In genomic region chrX:3199249-3199648, ce11 we compare ENCODE assay signal across 4 worm cellular contexts.
TF ChIP-seq lines count a peak whose summit lies in the region.

TSS of gene fax-1 (minus strand) at chrX:3199349.

TF ChIP-seq in whole organism, L3 larva, 47 proteins besides CTCF, POLR2A, EP300 and RAD21:
- TF ChIP-seq eor-1 (tag; optimal IDR thresholded peaks at IDR 0.05; lab: Kevin White, UChicago) (no peak), nhr-28 (tag; optimal IDR thresholded peaks at IDR 0.05; lab: Kevin White, UChicago) (no peak), nfya-1 (tag; optimal IDR thresholded peaks at IDR 0.05; lab: Kevin White, UChicago; ENCODE audit: insufficient read depth) (peak; percentile 53), nhr-77 (tag; optimal IDR thresholded peaks at IDR 0.05; lab: Kevin White, UChicago) (no peak), unc-62 (GFP tag; optimal IDR thresholded peaks at IDR 0.05; lab: Kevin White, UChicago) (no peak)

TF ChIP-seq in whole organism, late embryonic, 69 proteins besides CTCF, POLR2A, EP300 and RAD21:
- no peak for TF ChIP-seq ceh-31 (tag; optimal IDR thresholded peaks at IDR 0.05; lab: Kevin White, UChicago)
- TF ChIP-seq unc-42 (tag; optimal IDR thresholded peaks at IDR 0.05; lab: Kevin White, UChicago) = peak; percentile 7
- no peak for TF ChIP-seq hlh-30 (tag; optimal IDR thresholded peaks at IDR 0.05; lab: Kevin White, UChicago; ENCODE audit: insufficient read depth)
- TF ChIP-seq ahr-1 (tag; optimal IDR thresholded peaks at IDR 0.05; lab: Kevin White, UChicago) = no peak
- no peak for TF ChIP-seq elt-2 (tag; optimal IDR thresholded peaks at IDR 0.05; lab: Kevin White, UChicago)
- TF ChIP-seq che-1 (tag; optimal IDR thresholded peaks at IDR 0.05; lab: Kevin White, UChicago) = no peak
- TF ChIP-seq fkh-6 (tag; optimal IDR thresholded peaks at IDR 0.05; lab: Kevin White, UChicago) = no peak
- TF ChIP-seq fax-1 (tag; optimal IDR thresholded peaks at IDR 0.05; lab: Kevin White, UChicago) = no peak
- TF ChIP-seq hlh-6 (tag; optimal IDR thresholded peaks at IDR 0.05; lab: Kevin White, UChicago) = no peak

TF ChIP-seq in whole organism, mixed stage, embryonic, 35 proteins besides CTCF, POLR2A, EP300 and RAD21:
- TF ChIP-seq ces-1 (GFP tag; optimal IDR thresholded peaks at IDR 0.05; lab: Kevin White, UChicago) = peak; percentile 18
- no peak for TF ChIP-seq bed-3 (GFP tag; optimal IDR thresholded peaks at IDR 0.05; lab: Kevin White, UChicago)

TF ChIP-seq in whole organism, young adult, 124 proteins besides CTCF, POLR2A, EP300 and RAD21:
- TF ChIP-seq zfh-2 (GFP tag; conservative IDR thresholded peaks at IDR 0.05; lab: Robert Waterston, UW) = 0 out of 2 replicates have a peak, but pooled peaks have one; percentile 8
- no peak for TF ChIP-seq nhr-27 (tag; optimal IDR thresholded peaks at IDR 0.05; lab: Kevin White, UChicago)
- TF ChIP-seq die-1 (tag; optimal IDR thresholded peaks at IDR 0.05; lab: Kevin White, UChicago) = no peak
- TF ChIP-seq nhr-179 (tag; optimal IDR thresholded peaks at IDR 0.05; lab: Kevin White, UChicago) = no peak
- TF ChIP-seq lsl-1 (GFP tag; optimal IDR thresholded peaks at IDR 0.05; lab: Kevin White, UChicago) = no peak
TF ChIP-seq in whole organism, young adult: peak in this region for 1.
